Fruit fly (Drosophila melanogaster) whole organism, embryonic: ENCODE measurements around the gene CG44428.

Experiments
- ATbp ChIP-seq: fragments of 200-800 bp; sonication (Bioruptor generic); optimal IDR thresholded peaks from 2 replicates; lab custom pipeline; 2017; ENCODE audit warnings: missing biosample characterization, mild to moderate bottlenecking, missing genetic modification characterization, missing genetic modification reagents
- B-H2 ChIP-seq: fragments of 200-800 bp; sonication (Bioruptor generic); optimal IDR thresholded peaks from 2 replicates; lab custom pipeline; 2018; ENCODE audit warnings: missing biosample characterization, mild to moderate bottlenecking, missing genetic modification characterization
- BEAF-32 ChIP-seq: fragments of 200-800 bp; sonication (Bioruptor generic); optimal IDR thresholded peaks from 3 replicates; lab custom pipeline; 2017; ENCODE audit warnings: missing biosample characterization, missing genetic modification characterization, mild to moderate bottlenecking, moderate library complexity, missing genetic modification reagents
- Bdp1 ChIP-seq: fragments of 200-800 bp; sonication (Bioruptor generic); optimal IDR thresholded peaks from 3 replicates; lab custom pipeline; 2016; ENCODE audit warnings: missing biosample characterization, missing genetic modification characterization
- CG1233 ChIP-seq: fragments of 200-800 bp; sonication (Bioruptor generic); optimal IDR thresholded peaks from 4 replicates; lab custom pipeline; 2018; ENCODE audit warnings: missing biosample characterization, mild to moderate bottlenecking, missing genetic modification characterization
- CG12659 ChIP-seq: fragments of 200-800 bp; sonication (Bioruptor generic); optimal IDR thresholded peaks from 3 replicates; lab custom pipeline; 2017; ENCODE audit warnings: mild to moderate bottlenecking, missing biosample characterization, missing genetic modification reagents, missing genetic modification characterization
- CG12942 ChIP-seq: fragments of 200-800 bp; sonication (Bioruptor generic); optimal IDR thresholded peaks from 3 replicates; lab custom pipeline; 2016; ENCODE audit warnings: missing biosample characterization, missing genetic modification characterization
- CG14014 ChIP-seq: fragments of 200-800 bp; sonication (Bioruptor generic); IDR thresholded peaks from 2 replicates; pipeline ENCODE4 v1.3.6; 2022; ENCODE audit warnings: missing biosample characterization, missing genetic modification characterization
- CG15269 ChIP-seq: fragments of 200-800 bp; sonication (Bioruptor generic); optimal IDR thresholded peaks from 2 replicates; lab custom pipeline; 2018; ENCODE audit warnings: missing biosample characterization, mild to moderate bottlenecking, missing genetic modification characterization, moderate library complexity
- CG15514 ChIP-seq: fragments of 200-800 bp; sonication (Bioruptor generic); optimal IDR thresholded peaks from 3 replicates; lab custom pipeline; 2017; ENCODE audit warnings: missing biosample characterization, missing genetic modification characterization, mild to moderate bottlenecking, moderate library complexity, missing genetic modification reagents
- CG17802 ChIP-seq: fragments of 200-800 bp; sonication (Bioruptor generic); optimal IDR thresholded peaks from 2 replicates; lab custom pipeline; 2018; ENCODE audit warnings: missing biosample characterization, mild to moderate bottlenecking, missing genetic modification characterization, moderate library complexity
- CG18262 ChIP-seq: fragments of 200-800 bp; optimal IDR thresholded peaks from 3 replicates; lab custom pipeline; 2019; ENCODE audit warnings: missing biosample characterization, mild to moderate bottlenecking, missing genetic modification characterization, moderate library complexity
- CG2712 ChIP-seq: fragments of 200-800 bp; optimal IDR thresholded peaks from 3 replicates; lab custom pipeline; 2019; ENCODE audit warnings: missing biosample characterization, mild to moderate bottlenecking, missing genetic modification characterization, moderate library complexity
- CG3163 ChIP-seq: fragments of 200-800 bp; sonication (Bioruptor generic); optimal IDR thresholded peaks from 3 replicates; lab custom pipeline; 2016; ENCODE audit warnings: missing biosample characterization, missing genetic modification characterization
- CG3407 ChIP-seq: fragments of 200-800 bp; sonication (Bioruptor generic); optimal IDR thresholded peaks from 2 replicates; lab custom pipeline; 2018; ENCODE audit warnings: missing biosample characterization, mild to moderate bottlenecking, missing genetic modification characterization
- CG3847 ChIP-seq: fragments of 200-800 bp; sonication (Bioruptor generic); IDR thresholded peaks from 2 replicates; pipeline ENCODE4 v1.3.6; 2022; ENCODE audit warnings: missing biosample characterization, missing genetic modification characterization
- CG4360 ChIP-seq: fragments of 200-800 bp; sonication (Bioruptor generic); IDR thresholded peaks from 2 replicates; pipeline ENCODE4 v1.3.6; 2022; ENCODE audit warnings: missing biosample characterization, missing genetic modification characterization
- CG4707 ChIP-seq: fragments of 200-800 bp; sonication (Bioruptor generic); optimal IDR thresholded peaks from 2 replicates; lab custom pipeline; 2018; ENCODE audit warnings: missing biosample characterization, mild to moderate bottlenecking, missing genetic modification characterization, moderate library complexity
- CG6683 ChIP-seq: fragments of 200-800 bp; sonication (Bioruptor generic); optimal IDR thresholded peaks from 2 replicates; lab custom pipeline; 2017; ENCODE audit warnings: missing biosample characterization, mild to moderate bottlenecking, missing genetic modification characterization, missing genetic modification reagents
- CG6689 ChIP-seq: fragments of 200-800 bp; sonication (Bioruptor generic); IDR thresholded peaks from 2 replicates; pipeline ENCODE4 v1.3.6; 2022; ENCODE audit warnings: missing biosample characterization, missing genetic modification characterization
- CG6813 ChIP-seq: fragments of 200-800 bp; sonication (Bioruptor generic); optimal IDR thresholded peaks from 2 replicates; lab custom pipeline; 2017; ENCODE audit warnings: missing biosample characterization, missing genetic modification characterization, mild to moderate bottlenecking, moderate library complexity, missing genetic modification reagents
- CG6854 ChIP-seq: fragments of 200-800 bp; sonication (Bioruptor generic); optimal IDR thresholded peaks from 3 replicates; lab custom pipeline; 2017; ENCODE audit warnings: missing biosample characterization, mild to moderate bottlenecking, missing genetic modification characterization
- CHES-1-like ChIP-seq: fragments of 200-800 bp; sonication (Bioruptor generic); optimal IDR thresholded peaks from 2 replicates; lab custom pipeline; 2016; ENCODE audit warnings: missing biosample characterization, missing genetic modification characterization
- CTCF ChIP-seq: fragments of 200-800 bp; sonication (Bioruptor generic); optimal IDR thresholded peaks from 2 replicates; lab custom pipeline; 2017; ENCODE audit warnings: missing biosample characterization, mild to moderate bottlenecking, missing genetic modification characterization, moderate library complexity
- Eip74EF ChIP-seq, 2 experiments: fragments of 200-800 bp in 1 of 2; fragments of >200 bp in 1 of 2; sonication (Bioruptor generic) in 1 of 2; optimal IDR thresholded peaks; 2 replicates each; lab custom pipeline; 2017 to 2019; ENCODE audit warnings: missing biosample characterization in 2 of 2, missing genetic modification characterization in 2 of 2, mild to moderate bottlenecking in 1 of 2, moderate library complexity in 1 of 2
- Ets97D ChIP-seq: fragments of 200-800 bp; sonication (Bioruptor generic); optimal IDR thresholded peaks from 3 replicates; lab custom pipeline; 2016; ENCODE audit warnings: missing biosample characterization, missing genetic modification characterization
- Fer3 ChIP-seq: fragments of 200-800 bp; sonication (Bioruptor generic); optimal IDR thresholded peaks from 2 replicates; lab custom pipeline; 2018; ENCODE audit warnings: missing biosample characterization, mild to moderate bottlenecking, missing genetic modification characterization, moderate library complexity
- HLHmδ ChIP-seq: fragments of 200-800 bp; sonication (Bioruptor generic); optimal IDR thresholded peaks from 2 replicates; lab custom pipeline; 2018; ENCODE audit warnings: missing biosample characterization, mild to moderate bottlenecking, missing genetic modification characterization, moderate library complexity
- Hr78 ChIP-seq, 2 experiments: fragments of 200-800 bp in 1 of 2; fragments of >200 bp in 1 of 2; sonication (Bioruptor generic) in 1 of 2; optimal IDR thresholded peaks; 2 replicates each; lab custom pipeline; 2017 to 2019; ENCODE audit warnings: missing biosample characterization in 2 of 2, missing genetic modification characterization in 2 of 2, mild to moderate bottlenecking in 1 of 2, moderate library complexity in 1 of 2
- Hsf ChIP-seq: fragments of 200-800 bp; sonication (Bioruptor generic); optimal IDR thresholded peaks from 3 replicates; lab custom pipeline; 2016; ENCODE audit warnings: missing biosample characterization, missing genetic modification characterization
- NFAT ChIP-seq: fragments of 200-800 bp; sonication (Bioruptor generic); IDR thresholded peaks from 2 replicates; pipeline ENCODE4 v1.3.6; 2022; ENCODE audit warnings: missing biosample characterization, missing genetic modification characterization
- Six4 ChIP-seq: fragments of 200-800 bp; sonication (Bioruptor generic); optimal IDR thresholded peaks from 2 replicates; lab custom pipeline; 2016; ENCODE audit warnings: missing biosample characterization, missing genetic modification characterization
- ara ChIP-seq: fragments of 200-800 bp; sonication (Bioruptor generic); IDR thresholded peaks from 2 replicates; pipeline ENCODE4 v1.3.6; 2022; ENCODE audit warnings: missing biosample characterization, missing genetic modification characterization
- chif ChIP-seq, 2 experiments: fragments of 200-800 bp; sonication (Bioruptor generic); optimal IDR thresholded peaks; 3 replicates each; lab custom pipeline; 2016; ENCODE audit warnings: missing biosample characterization in 2 of 2, missing genetic modification characterization in 2 of 2
- ci ChIP-seq: fragments of 200-800 bp; sonication (Bioruptor generic); IDR thresholded peaks from 3 replicates; pipeline ENCODE4 v1.3.6; 2022; ENCODE audit warnings: missing biosample characterization, missing genetic modification characterization
- crol ChIP-seq: fragments of 200-800 bp; sonication (Bioruptor generic); IDR thresholded peaks from 2 replicates; pipeline ENCODE4 v1.3.6; 2022; ENCODE audit warnings: missing biosample characterization, missing genetic modification characterization
- cwo ChIP-seq: fragments of 200-800 bp; sonication (Bioruptor generic); optimal IDR thresholded peaks from 3 replicates; lab custom pipeline; 2017; ENCODE audit warnings: missing biosample characterization, missing genetic modification characterization, mild to moderate bottlenecking, moderate library complexity, missing genetic modification reagents
- dan ChIP-seq: fragments of 200-800 bp; sonication (Bioruptor generic); IDR thresholded peaks from 2 replicates; pipeline ENCODE4 v1.3.6; 2022; ENCODE audit warnings: missing biosample characterization, missing genetic modification characterization
- disco-r ChIP-seq: fragments of 200-800 bp; sonication (Bioruptor generic); optimal IDR thresholded peaks from 2 replicates; lab custom pipeline; 2016; ENCODE audit warnings: missing biosample characterization, missing genetic modification characterization
- dpn ChIP-seq, 2 experiments: fragments of 200-800 bp; sonication (Bioruptor generic); optimal IDR thresholded peaks; 3 replicates each; lab custom pipeline; 2016; ENCODE audit warnings: missing biosample characterization in 2 of 2, missing genetic modification characterization in 2 of 2
- esg ChIP-seq: fragments of 200-800 bp; sonication (Bioruptor generic); conservative IDR thresholded peaks from 2 replicates; pipeline ENCODE4 v1.3.6; 2022; ENCODE audit warnings: missing biosample characterization, missing genetic modification characterization
- eve ChIP-seq, 2 experiments: fragments of >200 bp; optimal IDR thresholded peaks; 2 replicates each; lab custom pipeline; 2017; ENCODE audit warnings: missing biosample characterization in 2 of 2, missing genetic modification characterization in 2 of 2
- fd3F ChIP-seq: fragments of 200-800 bp; sonication (Bioruptor generic); optimal IDR thresholded peaks from 2 replicates; lab custom pipeline; 2018; ENCODE audit warnings: missing biosample characterization, mild to moderate bottlenecking, missing genetic modification characterization, moderate library complexity
- gce ChIP-seq: fragments of 200-800 bp; sonication (Bioruptor generic); IDR thresholded peaks from 3 replicates; pipeline ENCODE4 v1.3.6; 2022; ENCODE audit warnings: missing biosample characterization, missing genetic modification characterization
- h ChIP-seq: fragments of >200 bp; optimal IDR thresholded peaks from 2 replicates; lab custom pipeline; 2017
- jing ChIP-seq: fragments of 200-800 bp; sonication (Bioruptor generic); optimal IDR thresholded peaks from 2 replicates; lab custom pipeline; 2018; ENCODE audit warnings: missing biosample characterization, mild to moderate bottlenecking, missing genetic modification characterization
- nmo ChIP-seq: fragments of 200-800 bp; sonication (Bioruptor generic); optimal IDR thresholded peaks from 2 replicates; lab custom pipeline; 2018; ENCODE audit warnings: missing biosample characterization, mild to moderate bottlenecking, missing genetic modification characterization, moderate library complexity
- pfk ChIP-seq: fragments of 200-800 bp; sonication (Bioruptor generic); optimal IDR thresholded peaks from 2 replicates; lab custom pipeline; 2018; ENCODE audit warnings: missing biosample characterization, mild to moderate bottlenecking, missing genetic modification characterization, moderate library complexity
- pho ChIP-seq: fragments of 200-800 bp; sonication (Bioruptor generic); optimal IDR thresholded peaks from 2 replicates; lab custom pipeline; 2016; ENCODE audit warnings: missing biosample characterization, missing genetic modification characterization
- pros ChIP-seq: fragments of 200-800 bp; sonication (Bioruptor generic); optimal IDR thresholded peaks from 3 replicates; lab custom pipeline; 2019; ENCODE audit warnings: missing biosample characterization, mild to moderate bottlenecking, missing genetic modification characterization, moderate library complexity
- repo ChIP-seq: fragments of 200-800 bp; sonication (Bioruptor generic); optimal IDR thresholded peaks from 2 replicates; lab custom pipeline; 2016; ENCODE audit warnings: missing biosample characterization, missing genetic modification characterization
- yki ChIP-seq: fragments of >200 bp; optimal IDR thresholded peaks from 3 replicates; lab custom pipeline; 2018

CG44428 gene

DNA sequence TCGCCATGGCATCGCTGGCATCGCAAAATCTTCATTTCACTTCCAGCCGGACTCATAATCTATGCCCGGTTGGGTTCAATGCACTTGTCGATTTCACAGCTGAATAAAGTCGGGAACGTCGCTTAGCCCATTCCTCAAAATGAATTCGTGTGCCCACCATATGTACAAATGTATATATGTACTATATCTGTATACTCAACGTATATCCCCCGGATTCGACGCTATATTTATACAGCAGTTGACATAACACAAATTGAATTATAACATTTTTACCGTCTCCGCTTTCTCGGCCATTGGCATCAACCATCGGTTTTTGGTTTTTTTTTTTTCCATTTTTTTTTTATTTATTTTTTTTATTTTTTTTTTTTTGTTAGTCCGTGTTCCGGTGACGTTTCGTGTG lies 40.2 kb upstream of the CG44428 start (continued):
- TF ChIP-seq HLHmδ (GFP tag; lab: Kevin White, UChicago) (peak; percentile 29), CG3407 (GFP tag; lab: Kevin White, UChicago) (peak; percentile 0), Ets97D (GFP tag; lab: Kevin White, UChicago) (no peak), CG18262 (tag; lab: Kevin White, UChicago) (no peak), BEAF-32 (GFP tag; lab: Kevin White, UChicago) (no peak), dpn (GFP tag; optimal IDR thresholded peaks at IDR 0.05; lab: Kevin White, UChicago) (no peak), CG6854 (GFP tag; lab: Kevin White, UChicago) (no peak), Eip74EF (GFP tag; optimal IDR thresholded peaks at IDR 0.05; lab: Kevin White, UChicago) (no peak), ATbp (peak; percentile 70), ara (GFP tag; lab: Robert Waterston, UW) (no peak; the same call in 1 of the 2 replicates), CG15514 (GFP tag; lab: Kevin White, UChicago) (peak; percentile 34), CG15269 (no peak), h (no peak), CG6813 (GFP tag; lab: Kevin White, UChicago) (peak; percentile 58), CG17802 (tag; lab: Kevin White, UChicago) (no peak), gce (GFP tag; lab: Robert Waterston, UW) (no peak), CG3163 (GFP tag; lab: Kevin White, UChicago) (no peak), eve (GFP tag; optimal IDR thresholded peaks at IDR 0.05; lab: Kevin White, UChicago) (no peak), CTCF (GFP tag; lab: Kevin White, UChicago) (no peak), CG4360 (GFP tag; lab: Robert Waterston, UW) (no peak), CG1233 (GFP tag; lab: Kevin White, UChicago) (peak; percentile 6), pfk (GFP tag; lab: Kevin White, UChicago) (no peak), CG4707 (GFP tag; lab: Kevin White, UChicago) (peak; percentile 21), chif (GFP tag; optimal IDR thresholded peaks at IDR 0.05; lab: Kevin White, UChicago) (no peak), Hr78 (GFP tag; optimal IDR thresholded peaks at IDR 0.05; lab: Kevin White, UChicago) (no peak), Fer3 (tag; lab: Kevin White, UChicago) (peak; percentile 29), nmo (GFP tag; lab: Kevin White, UChicago) (no peak), B-H2 (GFP tag; lab: Kevin White, UChicago) (peak; percentile 15), CG6689 (GFP tag; lab: Robert Waterston, UW) (no peak), repo (GFP tag; lab: Kevin White, UChicago) (no peak), fd3F (GFP tag; lab: Kevin White, UChicago) (peak; percentile 10), yki (lab: Kevin White, UChicago) (no peak), crol (GFP tag; lab: Robert Waterston, UW) (no peak), CG2712 (tag; lab: Kevin White, UChicago) (no peak), CHES-1-like (no peak), cwo (GFP tag; lab: Kevin White, UChicago) (peak; percentile 9), pho (GFP tag; lab: Kevin White, UChicago) (no peak), CG3847 (no peak), jing (GFP tag; lab: Kevin White, UChicago) (no peak), disco-r (GFP tag; lab: Kevin White, UChicago) (no peak), CG14014 (GFP tag; lab: Robert Waterston, UW) (peak; percentile 56; the same call in 1 of the 2 replicates), CG12659 (GFP tag; lab: Kevin White, UChicago) (peak; percentile 1), dan (no peak), Hsf (GFP tag; lab: Kevin White, UChicago) (no peak), pros (GFP tag; lab: Kevin White, UChicago) (no peak), esg (GFP tag; lab: Robert Waterston, UW) (no peak), ci (GFP tag; lab: Robert Waterston, UW) (no peak), CG6683 (GFP tag; lab: Kevin White, UChicago) (peak; percentile 13), CG12942 (GFP tag; lab: Kevin White, UChicago) (no peak), Bdp1 (GFP tag; lab: Kevin White, UChicago) (peak; percentile 1), NFAT (GFP tag; lab: Robert Waterston, UW) (no peak), Six4 (no peak)
